Fruit fly (Drosophila melanogaster): Measurements from ENCODE around the gene crq.
A peak's percentile ranks its signal among the peaks of the same experiment; 100 is the strongest.

- TF ChIP-seq Hr96 (GFP tag; optimal IDR thresholded peaks at IDR 0.05) (no peak), CG7045 (GFP tag; optimal IDR thresholded peaks at IDR 0.05) (peak; percentile 16), kay (GFP tag; ENCODE audit: borderline replicate concordance) (no peak), CG5204 (GFP tag; optimal IDR thresholded peaks at IDR 0.05) (no peak), CG33017 (tag; optimal IDR thresholded peaks at IDR 0.05) (no peak), CG1620 (GFP tag; optimal IDR thresholded peaks at IDR 0.05) (no peak), cnc (optimal IDR thresholded peaks at IDR 0.05) (no peak), pad (GFP tag; optimal IDR thresholded peaks at IDR 0.05) (no peak), bab1 (GFP tag; optimal IDR thresholded peaks at IDR 0.05) (no peak), Crg-1 (GFP tag; optimal IDR thresholded peaks at IDR 0.05) (no peak)
Observed at dm6 chr2L:412931-413330, 39.9 kb downstream of the crq start.
